Worm (Caenorhabditis elegans): ENCODE data around the gene mmcm-1.

ce11 chrIII:3872978-3873377 is 34.5 kb downstream of the mmcm-1 start:
- TF ChIP-seq dao-5 (tag; optimal IDR thresholded peaks at IDR 0.05) (no peak), W03F9.2 (tag; optimal IDR thresholded peaks at IDR 0.05) (no peak)
